Worm (Caenorhabditis elegans) whole organism, mixed stage, embryonic: ENCODE results near the gene R05G6.5.

ENCODE experiments used
- elt-3 ChIP-seq: fragments of 150-350 bp; optimal IDR thresholded peaks from 2 replicates; lab custom pipeline; 2014; ENCODE audit warnings: missing biosample characterization, missing genetic modification characterization
- nhr-12 ChIP-seq: fragments of 150-350 bp; optimal IDR thresholded peaks from 2 replicates; lab custom pipeline; 2014; ENCODE audit warnings: missing biosample characterization, missing genetic modification characterization
- nhr-76 ChIP-seq: sonication (generic microtip); optimal IDR thresholded peaks from 2 replicates; lab custom pipeline; 2017; ENCODE audit warnings: missing biosample characterization, missing genetic modification characterization

- TF ChIP-seq elt-3 (tag; lab: Kevin White, UChicago) (no peak), nhr-76 (tag; lab: Kevin White, UChicago) (no peak), nhr-12 (no peak)
Observed at ce11 chrIV:7549844-7550243, 41.7 kb downstream of the R05G6.5 start.
